Worm (Caenorhabditis elegans) whole organism, midembryonic: ENCODE measurements around the gene srx-19.

Experiments used
- T22C8.4 ChIP-seq: fragments of 200-800 bp; sonication (Bioruptor generic); IDR thresholded peaks from 2 replicates; pipeline ENCODE4 v1.3.6; 2022; ENCODE audit warnings: missing genetic modification characterization, missing compliant biosample characterization
- cog-1 ChIP-seq: sonication (generic microtip); optimal IDR thresholded peaks from 2 replicates; lab custom pipeline; 2016; ENCODE audit warnings: missing genetic modification characterization, missing compliant biosample characterization
- flt-1 ChIP-seq: fragments of 200-800 bp; sonication (Bioruptor generic); IDR thresholded peaks from 2 replicates; pipeline ENCODE4 v1.3.6; 2022; ENCODE audit warnings: missing genetic modification characterization, missing compliant biosample characterization
- klf-2 ChIP-seq: fragments of 200-800 bp; sonication (Bioruptor generic); conservative IDR thresholded peaks from 2 replicates; pipeline ENCODE4 v1.3.6; 2022; ENCODE audit warnings: missing genetic modification reagents, missing genetic modification characterization, missing compliant biosample characterization
- ref-1 ChIP-seq: fragments of 200-800 bp; sonication (Bioruptor generic); conservative IDR thresholded peaks from 2 replicates; pipeline ENCODE4 v1.3.6; 2022; ENCODE audit warnings: missing genetic modification reagents, missing genetic modification characterization, missing compliant biosample characterization
- tab-1 ChIP-seq: fragments of 200-800 bp; sonication (Bioruptor generic); IDR thresholded peaks from 2 replicates; pipeline ENCODE4 v1.3.6; 2022; ENCODE audit warnings: missing genetic modification characterization, missing compliant biosample characterization
- ztf-29 ChIP-seq: fragments of 200-800 bp; sonication (Bioruptor generic); IDR thresholded peaks from 2 replicates; pipeline ENCODE4 v1.3.6; 2022; ENCODE audit warnings: missing genetic modification reagents, missing genetic modification characterization, missing compliant biosample characterization

ce11 chrIV:6829902-6830301 lies 43.2 kb upstream of the srx-19 start, which contains the start of gene H20E11.1:
- TF ChIP-seq cog-1 (tag; lab: Kevin White, UChicago) (no peak), klf-2 (GFP tag; lab: Robert Waterston, UW) (no peak), ref-1 (GFP tag; lab: Robert Waterston, UW) (no peak), ztf-29 (GFP tag; lab: Robert Waterston, UW) (no peak), T22C8.4 (GFP tag; lab: Robert Waterston, UW) (no peak), tab-1 (GFP tag; lab: Robert Waterston, UW) (no peak), flt-1 (no peak)
